Fruit fly (Drosophila melanogaster) whole organism, embryonic: ENCODE results near the gene Cpr64Ab.

Experiments
- Asciz ChIP-seq: fragments of 200-800 bp; sonication (Bioruptor generic); optimal IDR thresholded peaks from 2 replicates; lab custom pipeline; 2017; ENCODE audit warnings: missing biosample characterization, mild to moderate bottlenecking, missing genetic modification characterization, missing genetic modification reagents
- C15 ChIP-seq: fragments of 200-800 bp; sonication (Bioruptor generic); IDR thresholded peaks from 3 replicates; pipeline ENCODE4 v1.3.6; 2022; ENCODE audit warnings: missing biosample characterization, missing genetic modification characterization
- CG10431 ChIP-seq: fragments of 200-800 bp; sonication (Bioruptor generic); optimal IDR thresholded peaks from 3 replicates; lab custom pipeline; 2018; ENCODE audit warnings: missing biosample characterization, mild to moderate bottlenecking, missing genetic modification characterization
- CG12219 ChIP-seq: fragments of 200-800 bp; sonication (Bioruptor generic); optimal IDR thresholded peaks from 3 replicates; lab custom pipeline; 2018; ENCODE audit warnings: missing biosample characterization, mild to moderate bottlenecking, missing genetic modification characterization
- CG14441 ChIP-seq: fragments of 200-800 bp; sonication (Bioruptor generic); IDR thresholded peaks from 2 replicates; pipeline ENCODE4 v1.3.6; 2022; ENCODE audit warnings: missing biosample characterization, missing genetic modification characterization
- CG14860 ChIP-seq: fragments of 200-800 bp; sonication (Bioruptor generic); IDR thresholded peaks from 3 replicates; pipeline ENCODE4 v1.3.6; 2022; ENCODE audit warnings: missing biosample characterization, missing genetic modification characterization; ENCODE audit not compliant: partially characterized antibody
- CG15073 ChIP-seq: fragments of 200-800 bp; sonication (Bioruptor generic); optimal IDR thresholded peaks from 2 replicates; lab custom pipeline; 2016; ENCODE audit warnings: missing biosample characterization, missing genetic modification characterization
- CG15601 ChIP-seq: fragments of 200-800 bp; sonication (Bioruptor generic); optimal IDR thresholded peaks from 3 replicates; lab custom pipeline; 2019; ENCODE audit warnings: missing biosample characterization, mild to moderate bottlenecking, missing genetic modification characterization, moderate library complexity
- CG18619 ChIP-seq: fragments of 200-800 bp; sonication (Bioruptor generic); optimal IDR thresholded peaks from 3 replicates; lab custom pipeline; 2017; ENCODE audit warnings: missing biosample characterization, mild to moderate bottlenecking, missing genetic modification characterization
- CG2678 ChIP-seq: fragments of 200-800 bp; sonication (Bioruptor generic); optimal IDR thresholded peaks from 3 replicates; lab custom pipeline; 2019; ENCODE audit warnings: missing biosample characterization, mild to moderate bottlenecking, missing genetic modification characterization, moderate library complexity
- CG30020 ChIP-seq: fragments of 200-800 bp; optimal IDR thresholded peaks from 2 replicates; lab custom pipeline; 2019; ENCODE audit warnings: missing biosample characterization, mild to moderate bottlenecking, missing genetic modification characterization, moderate library complexity
- CG32772 ChIP-seq: fragments of 200-800 bp; sonication (Bioruptor generic); IDR thresholded peaks from 2 replicates; pipeline ENCODE4 v1.3.6; 2022; ENCODE audit warnings: missing biosample characterization, missing genetic modification characterization
- CG4282 ChIP-seq: fragments of 200-800 bp; sonication (Bioruptor generic); optimal IDR thresholded peaks from 2 replicates; lab custom pipeline; 2016; ENCODE audit warnings: missing biosample characterization, missing genetic modification characterization
- CG4404 ChIP-seq: fragments of 200-800 bp; sonication (Bioruptor generic); IDR thresholded peaks from 2 replicates; pipeline ENCODE4 v1.3.6; 2022; ENCODE audit warnings: missing biosample characterization, missing genetic modification characterization
- CG6654 ChIP-seq: fragments of 200-800 bp; sonication (Bioruptor generic); optimal IDR thresholded peaks from 2 replicates; lab custom pipeline; 2017; ENCODE audit warnings: missing biosample characterization, mild to moderate bottlenecking, missing genetic modification characterization
- CG6683 ChIP-seq: fragments of 200-800 bp; sonication (Bioruptor generic); optimal IDR thresholded peaks from 2 replicates; lab custom pipeline; 2017; ENCODE audit warnings: missing biosample characterization, mild to moderate bottlenecking, missing genetic modification characterization, missing genetic modification reagents
- CG9727 ChIP-seq: fragments of 200-800 bp; sonication (Bioruptor generic); optimal IDR thresholded peaks from 3 replicates; lab custom pipeline; 2017; ENCODE audit warnings: missing biosample characterization, mild to moderate bottlenecking, missing genetic modification characterization
- CG9932 ChIP-seq: fragments of 200-800 bp; sonication (Bioruptor generic); IDR thresholded peaks from 2 replicates; pipeline ENCODE4 v1.3.6; 2022; ENCODE audit warnings: missing biosample characterization, missing genetic modification characterization
- D ChIP-seq, 2 experiments: fragments of 200-800 bp in 1 of 2; fragments of >200 bp in 1 of 2; sonication (Bioruptor generic) in 1 of 2; optimal IDR thresholded peaks; 2 replicates in 1 of 2; 3 replicates in 1 of 2; lab custom pipeline; 2017; ENCODE audit warnings: mild to moderate bottlenecking in 1 of 2, missing biosample characterization in 1 of 2, missing genetic modification characterization in 1 of 2, missing genetic modification reagents in 1 of 2
- Dll ChIP-seq: fragments of 200-800 bp; sonication (Bioruptor generic); IDR thresholded peaks from 4 replicates; pipeline ENCODE4 v1.3.6; 2022; ENCODE audit warnings: missing biosample characterization, missing genetic modification characterization; ENCODE audit not compliant: partially characterized antibody
- Doc3 ChIP-seq: fragments of 200-800 bp; sonication (Bioruptor generic); IDR thresholded peaks from 3 replicates; pipeline ENCODE4 v1.3.6; 2022; ENCODE audit warnings: missing biosample characterization, missing genetic modification characterization; ENCODE audit not compliant: partially characterized antibody
- Fer3 ChIP-seq: fragments of 200-800 bp; sonication (Bioruptor generic); optimal IDR thresholded peaks from 2 replicates; lab custom pipeline; 2018; ENCODE audit warnings: missing biosample characterization, mild to moderate bottlenecking, missing genetic modification characterization, moderate library complexity
- HLHmδ ChIP-seq: fragments of 200-800 bp; sonication (Bioruptor generic); optimal IDR thresholded peaks from 2 replicates; lab custom pipeline; 2018; ENCODE audit warnings: missing biosample characterization, mild to moderate bottlenecking, missing genetic modification characterization, moderate library complexity
- HmgD ChIP-seq: fragments of 200-800 bp; sonication (Bioruptor generic); optimal IDR thresholded peaks from 3 replicates; lab custom pipeline; 2016; ENCODE audit warnings: missing biosample characterization, missing genetic modification characterization
- HmgZ ChIP-seq: fragments of 200-800 bp; sonication (Bioruptor generic); optimal IDR thresholded peaks from 2 replicates; lab custom pipeline; 2018; ENCODE audit warnings: missing biosample characterization, mild to moderate bottlenecking, missing genetic modification characterization
- Mad ChIP-seq: fragments of 200-800 bp; sonication (Bioruptor generic); optimal IDR thresholded peaks from 2 replicates; lab custom pipeline; 2016; ENCODE audit warnings: missing biosample characterization, missing genetic modification characterization
- Mes4 ChIP-seq: fragments of 200-800 bp; sonication (Bioruptor generic); optimal IDR thresholded peaks from 2 replicates; lab custom pipeline; 2016; ENCODE audit warnings: missing biosample characterization, missing genetic modification characterization
- Optix ChIP-seq: fragments of 200-800 bp; sonication (Bioruptor generic); IDR thresholded peaks from 3 replicates; pipeline ENCODE4 v1.3.6; 2022; ENCODE audit warnings: missing biosample characterization, missing genetic modification characterization
- Side ChIP-seq: fragments of 200-800 bp; sonication (Bioruptor generic); optimal IDR thresholded peaks from 2 replicates; lab custom pipeline; 2016; ENCODE audit warnings: missing biosample characterization, missing genetic modification characterization
- Sry-β ChIP-seq: fragments of 200-800 bp; sonication (Bioruptor generic); optimal IDR thresholded peaks from 2 replicates; lab custom pipeline; 2018; ENCODE audit warnings: missing biosample characterization, mild to moderate bottlenecking, missing genetic modification characterization, moderate library complexity
- Sry-δ ChIP-seq: fragments of 200-800 bp; sonication (Bioruptor generic); optimal IDR thresholded peaks from 2 replicates; lab custom pipeline; 2016; ENCODE audit warnings: missing biosample characterization, missing genetic modification characterization
- Xrp1 ChIP-seq: fragments of 200-800 bp; sonication (Bioruptor generic); IDR thresholded peaks from 2 replicates; pipeline ENCODE4 v1.3.6; 2022; ENCODE audit warnings: missing biosample characterization, missing genetic modification characterization
- ac ChIP-seq: fragments of 200-800 bp; sonication (Bioruptor generic); optimal IDR thresholded peaks from 3 replicates; lab custom pipeline; 2017; ENCODE audit warnings: missing biosample characterization, mild to moderate bottlenecking, missing genetic modification characterization
- aop ChIP-seq: fragments of 200-800 bp; sonication (Bioruptor generic); IDR thresholded peaks from 2 replicates; pipeline ENCODE4 v1.3.6; 2022; ENCODE audit warnings: missing biosample characterization, missing genetic modification characterization
- dysf ChIP-seq: fragments of 200-800 bp; sonication (Bioruptor generic); IDR thresholded peaks from 3 replicates; pipeline ENCODE4 v1.3.6; 2022; ENCODE audit warnings: missing biosample characterization, missing genetic modification characterization
- ewg ChIP-seq: fragments of 200-800 bp; sonication (Bioruptor generic); optimal IDR thresholded peaks from 3 replicates; lab custom pipeline; 2017; ENCODE audit warnings: mild to moderate bottlenecking, missing biosample characterization, missing genetic modification reagents, missing genetic modification characterization
- gt ChIP-seq: fragments of 200-800 bp; sonication (Bioruptor generic); IDR thresholded peaks from 2 replicates; pipeline ENCODE4 v1.3.6; 2022; ENCODE audit warnings: missing biosample characterization, missing genetic modification characterization
- lilli ChIP-seq: fragments of 200-800 bp; sonication (Bioruptor generic); optimal IDR thresholded peaks from 3 replicates; lab custom pipeline; 2016; ENCODE audit warnings: missing biosample characterization, missing genetic modification characterization
- pfk ChIP-seq: fragments of 200-800 bp; sonication (Bioruptor generic); optimal IDR thresholded peaks from 2 replicates; lab custom pipeline; 2018; ENCODE audit warnings: missing biosample characterization, mild to moderate bottlenecking, missing genetic modification characterization, moderate library complexity
- pzg ChIP-seq: fragments of 200-800 bp; sonication (Bioruptor generic); optimal IDR thresholded peaks from 3 replicates; lab custom pipeline; 2018; ENCODE audit warnings: missing biosample characterization, mild to moderate bottlenecking, missing genetic modification characterization, moderate library complexity
- ro ChIP-seq: fragments of 200-800 bp; sonication (Bioruptor generic); IDR thresholded peaks from 2 replicates; pipeline ENCODE4 v1.3.6; 2022; ENCODE audit warnings: missing biosample characterization, missing genetic modification characterization
- sisA ChIP-seq: fragments of 200-800 bp; sonication (Bioruptor generic); IDR thresholded peaks from 2 replicates; pipeline ENCODE4 v1.3.6; 2022; ENCODE audit warnings: missing biosample characterization, missing genetic modification characterization
- sna ChIP-seq: fragments of 200-800 bp; sonication (Bioruptor generic); IDR thresholded peaks from 2 replicates; pipeline ENCODE4 v1.3.6; 2022; ENCODE audit warnings: missing biosample characterization, missing genetic modification characterization; ENCODE audit not compliant: partially characterized antibody
- trh ChIP-seq: fragments of 200-800 bp; sonication (Bioruptor generic); optimal IDR thresholded peaks from 2 replicates; lab custom pipeline; 2016; ENCODE audit warnings: missing biosample characterization, missing genetic modification characterization
- vnd ChIP-seq: fragments of 200-800 bp; sonication (Bioruptor generic); IDR thresholded peaks from 3 replicates; pipeline ENCODE4 v1.3.6; 2022; ENCODE audit warnings: missing biosample characterization, missing genetic modification characterization; ENCODE audit not compliant: partially characterized antibody
- yki ChIP-seq: fragments of >200 bp; optimal IDR thresholded peaks from 3 replicates; lab custom pipeline; 2018
- zen ChIP-seq: fragments of 200-800 bp; sonication (Bioruptor generic); optimal IDR thresholded peaks from 3 replicates; lab custom pipeline; 2018; ENCODE audit warnings: missing biosample characterization, mild to moderate bottlenecking, missing genetic modification characterization, moderate library complexity
- zfh1 ChIP-seq: fragments of 200-800 bp; sonication (Bioruptor generic); IDR thresholded peaks from 3 replicates; pipeline ENCODE4 v1.3.6; 2022; ENCODE audit warnings: missing biosample characterization, missing genetic modification characterization

Cpr64Ab gene

DNA sequence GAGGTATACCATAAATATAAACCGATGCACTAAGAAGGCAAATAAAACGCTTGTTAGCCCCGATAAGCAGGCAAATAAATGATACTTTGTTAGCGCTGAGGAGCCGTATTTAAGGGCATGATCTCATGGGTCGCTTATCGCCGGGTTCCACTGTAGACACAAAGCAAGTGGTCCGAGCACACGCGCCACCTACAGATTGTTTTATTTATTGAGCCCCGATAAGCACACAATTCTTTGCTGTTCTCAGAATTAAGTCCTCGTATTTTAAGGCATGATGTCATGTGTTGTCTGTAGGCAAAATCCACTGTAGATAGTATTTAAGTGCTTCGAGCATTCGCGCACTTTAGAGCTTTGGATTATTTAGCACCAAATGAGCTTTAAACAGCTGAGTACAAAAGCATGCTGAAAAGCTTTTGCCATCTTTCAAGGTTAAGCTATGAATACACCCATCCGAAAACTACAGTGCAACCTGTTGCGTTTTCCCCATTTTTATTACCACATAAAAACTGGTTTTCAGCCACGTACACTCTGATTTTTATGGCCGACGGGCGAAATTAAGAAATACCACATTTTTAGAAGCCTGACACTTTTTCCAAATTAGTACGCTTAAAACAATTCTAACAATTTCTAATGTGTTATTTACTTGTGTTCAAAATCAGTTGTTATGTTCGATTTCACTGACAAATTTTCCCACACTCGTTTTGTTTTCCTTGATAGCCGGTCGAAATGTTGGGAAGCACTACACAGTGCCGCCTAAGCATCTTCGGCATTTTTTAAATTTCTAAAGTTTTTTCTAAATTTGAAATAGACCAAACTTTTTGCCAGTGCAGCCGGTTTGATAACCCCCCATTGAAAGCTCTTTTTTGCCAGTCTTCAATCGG is 28.3 kb upstream of the Cpr64Ab start, which contains the start of gene Sqor (continued):
- TF ChIP-seq pfk (GFP tag; lab: Kevin White, UChicago): peak; percentile 14
- TF ChIP-seq CG14441: peak; percentile 80
- no peak for TF ChIP-seq vnd (GFP tag; lab: Robert Waterston, UW)
- peak; percentile 82 for TF ChIP-seq Asciz
- TF ChIP-seq zen (tag; lab: Kevin White, UChicago): no peak
- TF ChIP-seq CG9932: peak; percentile 82
- TF ChIP-seq Optix (GFP tag; lab: Robert Waterston, UW): peak; percentile 83
- TF ChIP-seq ro: peak; percentile 43; the same call in 1 of the 2 replicates
- no peak for TF ChIP-seq yki (lab: Kevin White, UChicago)
- peak; percentile 46 for TF ChIP-seq CG4404
- no peak for TF ChIP-seq gt (GFP tag; lab: Robert Waterston, UW)
- TF ChIP-seq ac (GFP tag; lab: Kevin White, UChicago): no peak
- peak; percentile 25 for TF ChIP-seq pzg (GFP tag; lab: Kevin White, UChicago)
- peak; percentile 87 for TF ChIP-seq Fer3 (tag; lab: Kevin White, UChicago)
- peak; percentile 87 for TF ChIP-seq HmgZ (tag; lab: Kevin White, UChicago)
- TF ChIP-seq CG18619 (GFP tag; lab: Kevin White, UChicago): peak; percentile 91
- peak; percentile 77 for TF ChIP-seq C15 (GFP tag; lab: Robert Waterston, UW)
- peak; percentile 69 for TF ChIP-seq sisA
- peak; percentile 79 for TF ChIP-seq trh (GFP tag; lab: Kevin White, UChicago)
- TF ChIP-seq CG6654 (GFP tag; lab: Kevin White, UChicago): peak; percentile 58
- no peak for TF ChIP-seq CG14860 (GFP tag; lab: Robert Waterston, UW)
- TF ChIP-seq Doc3: no peak
- TF ChIP-seq zfh1 (GFP tag; lab: Robert Waterston, UW): peak; percentile 66; the same call in 2 of the 3 replicates
- peak; percentile 28 for TF ChIP-seq Sry-δ (GFP tag; lab: Kevin White, UChicago)
- peak; percentile 49 for TF ChIP-seq CG15073 (GFP tag; lab: Kevin White, UChicago)
- TF ChIP-seq Dll (GFP tag; lab: Robert Waterston, UW): no peak
- TF ChIP-seq Mes4: peak; percentile 71
- no peak for TF ChIP-seq HLHmδ
- TF ChIP-seq D (optimal IDR thresholded peaks at IDR 0.05; lab: Kevin White, UChicago): no peak
- peak; percentile 37 for TF ChIP-seq D (GFP tag; optimal IDR thresholded peaks at IDR 0.05; lab: Kevin White, UChicago)
- TF ChIP-seq Sry-β (GFP tag; lab: Kevin White, UChicago): no peak
- peak; percentile 87 for TF ChIP-seq Side (GFP tag; lab: Kevin White, UChicago)
- peak; percentile 31; the same call in 1 of the 2 replicates for TF ChIP-seq Xrp1 (GFP tag; lab: Robert Waterston, UW)
- TF ChIP-seq CG15601 (tag; lab: Kevin White, UChicago): peak; percentile 78
- peak; percentile 82 for TF ChIP-seq HmgD
- TF ChIP-seq dysf (GFP tag; lab: Robert Waterston, UW): peak; percentile 85
- peak; percentile 55 for TF ChIP-seq ewg
- peak; percentile 76 for TF ChIP-seq Mad
- peak; percentile 87 for TF ChIP-seq CG9727
- peak; percentile 94 for TF ChIP-seq CG2678 (tag; lab: Kevin White, UChicago)
- TF ChIP-seq CG12219 (GFP tag; lab: Kevin White, UChicago): peak; percentile 81
- peak; percentile 72 for TF ChIP-seq CG32772 (GFP tag; lab: Robert Waterston, UW)
- peak; percentile 60 for TF ChIP-seq CG6683 (GFP tag; lab: Kevin White, UChicago)
- TF ChIP-seq CG4282 (GFP tag; lab: Kevin White, UChicago): peak; percentile 80
- TF ChIP-seq CG30020 (tag; lab: Kevin White, UChicago): peak; percentile 49
- TF ChIP-seq sna (GFP tag; lab: Robert Waterston, UW): no peak
- peak; percentile 73; the same call in 1 of the 2 replicates for TF ChIP-seq aop (GFP tag; lab: Robert Waterston, UW)
- TF ChIP-seq CG10431: no peak
- TF ChIP-seq lilli (GFP tag; lab: Kevin White, UChicago): peak; percentile 89
